Worm (Caenorhabditis elegans) whole organism, mixed stage, embryonic: ENCODE data around the gene ugt-42.

ENCODE experiments used
- M03D4.4 ChIP-seq: sonication (generic microtip); optimal IDR thresholded peaks from 2 replicates; lab custom pipeline; 2017; ENCODE audit warnings: mild to moderate bottlenecking, missing genetic modification characterization, missing compliant biosample characterization
- blmp-1 ChIP-seq: fragments of 150-350 bp; optimal IDR thresholded peaks from 2 replicates; lab custom pipeline; 2014; ENCODE audit warnings: missing biosample characterization, missing genetic modification characterization
- ceh-39 ChIP-seq: fragments of 150-350 bp; optimal IDR thresholded peaks from 2 replicates; lab custom pipeline; 2014; ENCODE audit warnings: missing biosample characterization, missing genetic modification characterization
- ceh-43 ChIP-seq: fragments of 200-800 bp; sonication (Bioruptor generic); optimal IDR thresholded peaks from 2 replicates; lab custom pipeline; 2018; ENCODE audit warnings: mild to moderate bottlenecking, missing genetic modification characterization, moderate library complexity, missing compliant biosample characterization
- ceh-83 ChIP-seq: fragments of 200-800 bp; sonication (Bioruptor generic); optimal IDR thresholded peaks from 2 replicates; lab custom pipeline; 2018; ENCODE audit warnings: mild to moderate bottlenecking, missing genetic modification characterization, missing compliant biosample characterization
- cnd-1 ChIP-seq: fragments of 200-800 bp; sonication (Bioruptor generic); optimal IDR thresholded peaks from 2 replicates; lab custom pipeline; 2018; ENCODE audit warnings: mild to moderate bottlenecking, missing genetic modification characterization, missing compliant biosample characterization
- drap-1 ChIP-seq: fragments of 200-800 bp; sonication (Bioruptor generic); optimal IDR thresholded peaks from 3 replicates; lab custom pipeline; 2018; ENCODE audit warnings: mild to moderate bottlenecking, missing genetic modification characterization, missing compliant biosample characterization
- elt-1 ChIP-seq: sonication (generic microtip); optimal IDR thresholded peaks from 2 replicates; lab custom pipeline; 2017; ENCODE audit warnings: missing genetic modification characterization, mild to moderate bottlenecking, missing compliant biosample characterization, antibody characterized with exemption, moderate library complexity, borderline replicate concordance; ENCODE audit not compliant: insufficient read depth
- elt-3 ChIP-seq: fragments of 150-350 bp; optimal IDR thresholded peaks from 2 replicates; lab custom pipeline; 2014; ENCODE audit warnings: missing biosample characterization, missing genetic modification characterization
- flh-1 ChIP-seq: fragments of 200-800 bp; sonication (Bioruptor generic); optimal IDR thresholded peaks from 2 replicates; lab custom pipeline; 2018; ENCODE audit warnings: mild to moderate bottlenecking, missing genetic modification characterization, moderate library complexity, missing compliant biosample characterization
- ham-2 ChIP-seq: fragments of 200-800 bp; sonication (Bioruptor generic); optimal IDR thresholded peaks from 2 replicates; lab custom pipeline; 2018; ENCODE audit warnings: mild to moderate bottlenecking, missing genetic modification characterization, missing compliant biosample characterization
- hlh-1 ChIP-seq: fragments of 150-350 bp; optimal IDR thresholded peaks from 2 replicates; lab custom pipeline; 2014; ENCODE audit warnings: missing biosample characterization, missing genetic modification reagents, missing genetic modification characterization
- lin-13 ChIP-seq: fragments of 150-350 bp; optimal IDR thresholded peaks from 2 replicates; lab custom pipeline; 2014; ENCODE audit warnings: missing biosample characterization, missing genetic modification characterization
- lin-32 ChIP-seq: fragments of 200-800 bp; sonication (Bioruptor generic); optimal IDR thresholded peaks from 2 replicates; lab custom pipeline; 2018; ENCODE audit warnings: mild to moderate bottlenecking, missing genetic modification characterization, missing compliant biosample characterization
- mab-5 ChIP-seq: fragments of 150-350 bp; optimal IDR thresholded peaks from 2 replicates; lab custom pipeline; 2014; ENCODE audit warnings: missing biosample characterization, missing genetic modification characterization
- mep-1 ChIP-seq: fragments of 150-350 bp; optimal IDR thresholded peaks from 2 replicates; lab custom pipeline; 2017; ENCODE audit warnings: missing biosample characterization, missing genetic modification reagents, missing genetic modification characterization, inconsistent platforms
- nhr-12 ChIP-seq: fragments of 150-350 bp; optimal IDR thresholded peaks from 2 replicates; lab custom pipeline; 2014; ENCODE audit warnings: missing biosample characterization, missing genetic modification characterization
- nhr-2 ChIP-seq: fragments of 150-350 bp; optimal IDR thresholded peaks from 2 replicates; lab custom pipeline; 2014; ENCODE audit warnings: missing biosample characterization, missing genetic modification characterization
- nhr-237 ChIP-seq: fragments of 150-350 bp; optimal IDR thresholded peaks from 2 replicates; lab custom pipeline; 2014; ENCODE audit warnings: missing biosample characterization, missing genetic modification characterization
- nhr-28 ChIP-seq: fragments of 150-350 bp; optimal IDR thresholded peaks from 2 replicates; lab custom pipeline; 2014; ENCODE audit warnings: missing biosample characterization, missing genetic modification characterization
- nhr-76 ChIP-seq: sonication (generic microtip); optimal IDR thresholded peaks from 2 replicates; lab custom pipeline; 2017; ENCODE audit warnings: missing biosample characterization, missing genetic modification characterization
- pha-4 ChIP-seq: fragments of 150-350 bp; optimal IDR thresholded peaks from 2 replicates; lab custom pipeline; 2018; ENCODE audit warnings: missing biosample characterization, missing genetic modification reagents, missing genetic modification characterization
- sem-2 ChIP-seq: fragments of 200-800 bp; sonication (Bioruptor generic); optimal IDR thresholded peaks from 2 replicates; lab custom pipeline; 2018; ENCODE audit warnings: mild to moderate bottlenecking, missing genetic modification characterization, missing compliant biosample characterization
- snpc-4 ChIP-seq: fragments of 150-350 bp; optimal IDR thresholded peaks from 2 replicates; lab custom pipeline; 2014; ENCODE audit warnings: missing biosample characterization, missing genetic modification characterization
- tbx-8 ChIP-seq: fragments of 200-800 bp; sonication (Bioruptor generic); optimal IDR thresholded peaks from 2 replicates; lab custom pipeline; 2018; ENCODE audit warnings: mild to moderate bottlenecking, missing genetic modification characterization, moderate library complexity, missing compliant biosample characterization
- unc-120 ChIP-seq: sonication (generic microtip); optimal IDR thresholded peaks from 2 replicates; lab custom pipeline; 2017; ENCODE audit warnings: missing genetic modification characterization, missing compliant biosample characterization; ENCODE audit not compliant: poor library complexity, severe bottlenecking
- unc-39 ChIP-seq: fragments of 150-350 bp; optimal IDR thresholded peaks from 2 replicates; lab custom pipeline; 2014; ENCODE audit warnings: missing biosample characterization, missing genetic modification characterization
- zip-8 ChIP-seq: fragments of 150-350 bp; optimal IDR thresholded peaks from 2 replicates; lab custom pipeline; 2014; ENCODE audit warnings: missing biosample characterization, missing genetic modification characterization
- ztf-11 ChIP-seq: fragments of 150-350 bp; optimal IDR thresholded peaks from 2 replicates; lab custom pipeline; 2014; ENCODE audit warnings: missing biosample characterization, missing genetic modification characterization

ugt-42 gene

ce11 chrV:626321-626720 is 20.7 kb upstream of the ugt-42 start, which contains the start of gene F48G7.7:
F48G7.7 (minus strand) TSS chrV:626421.
- TF ChIP-seq M03D4.4 (tag; lab: Kevin White, UChicago) (no peak), ceh-83 (GFP tag; lab: Kevin White, UChicago) (no peak), snpc-4 (tag; lab: Kevin White, UChicago) (no peak), ceh-43 (GFP tag; lab: Kevin White, UChicago) (no peak), unc-120 (tag; lab: Kevin White, UChicago) (no peak), lin-13 (tag; lab: Kevin White, UChicago) (no peak), unc-39 (no peak), zip-8 (tag; lab: Kevin White, UChicago) (no peak), flh-1 (GFP tag; lab: Kevin White, UChicago) (no peak), elt-1 (no peak), blmp-1 (tag; lab: Kevin White, UChicago) (no peak), ceh-39 (tag; lab: Kevin White, UChicago) (no peak), pha-4 (tag; lab: Kevin White, UChicago) (no peak), nhr-76 (tag; lab: Kevin White, UChicago) (no peak), sem-2 (GFP tag; lab: Kevin White, UChicago) (no peak), cnd-1 (tag; lab: Kevin White, UChicago) (no peak), drap-1 (no peak), ztf-11 (tag; lab: Kevin White, UChicago) (no peak), tbx-8 (GFP tag; lab: Kevin White, UChicago) (no peak)
- TF ChIP-seq, all 35 proteins: peak for 0

- TF ChIP-seq blmp-1 (tag; lab: Kevin White, UChicago), result no peak
- no peak for TF ChIP-seq ham-2 (GFP tag; lab: Kevin White, UChicago)
- no peak for TF ChIP-seq pha-4 (tag; lab: Kevin White, UChicago)
These were observed 19.4 kb upstream of the ugt-42 start, which contains the start of gene F48G7.8 for ce11 chrV:627585-627984. F48G7.8 (minus strand) TSS chrV:627685.

ce11 chrV:628527-628926 is 18.5 kb upstream of the ugt-42 start, which contains the start of gene F48G7.9:
F48G7.9 (minus strand) TSS chrV:628627.
- TF ChIP-seq flh-1 (GFP tag; lab: Kevin White, UChicago) (no peak), hlh-1 (no peak), nhr-28 (tag; lab: Kevin White, UChicago) (no peak), pha-4 (tag; lab: Kevin White, UChicago) (no peak), snpc-4 (tag; lab: Kevin White, UChicago) (no peak), ztf-11 (tag; lab: Kevin White, UChicago) (no peak), nhr-2 (no peak)
- TF ChIP-seq, all 35 proteins: peak for 0

ce11 chrV:631832-632231 is 15.2 kb upstream of the ugt-42 start:
- TF ChIP-seq ztf-11 (tag; lab: Kevin White, UChicago) (no peak), lin-32 (GFP tag; lab: Kevin White, UChicago) (no peak), ceh-43 (GFP tag; lab: Kevin White, UChicago) (no peak), nhr-12 (no peak), nhr-76 (tag; lab: Kevin White, UChicago) (no peak), nhr-237 (tag; lab: Kevin White, UChicago) (no peak), cnd-1 (tag; lab: Kevin White, UChicago) (no peak)

ce11 chrV:634855-635254 is 12.1 kb upstream of the ugt-42 start, which contains the start of gene F48G7.10:
F48G7.10 (minus strand) TSS chrV:634955.
- no peak for TF ChIP-seq lin-13 (tag; lab: Kevin White, UChicago)
- TF ChIP-seq drap-1, result no peak
- no peak for TF ChIP-seq flh-1 (GFP tag; lab: Kevin White, UChicago)
- no peak for TF ChIP-seq M03D4.4 (tag; lab: Kevin White, UChicago)
- no peak for TF ChIP-seq ham-2 (GFP tag; lab: Kevin White, UChicago)
- no peak for TF ChIP-seq zip-8 (tag; lab: Kevin White, UChicago)
- TF ChIP-seq mep-1 (tag; lab: Kevin White, UChicago), result no peak
- TF ChIP-seq pha-4 (tag; lab: Kevin White, UChicago), result no peak
- no peak for TF ChIP-seq ztf-11 (tag; lab: Kevin White, UChicago)
- no peak for TF ChIP-seq snpc-4 (tag; lab: Kevin White, UChicago)
- TF ChIP-seq elt-3 (tag; lab: Kevin White, UChicago), result no peak
- no peak for TF ChIP-seq mab-5
- no peak for TF ChIP-seq cnd-1 (tag; lab: Kevin White, UChicago)
- no peak for TF ChIP-seq ceh-39 (tag; lab: Kevin White, UChicago)
- no peak for TF ChIP-seq blmp-1 (tag; lab: Kevin White, UChicago)
- TF ChIP-seq lin-32 (GFP tag; lab: Kevin White, UChicago), result no peak
- no peak for TF ChIP-seq nhr-2
- TF ChIP-seq hlh-1, result no peak
